Fruit fly (Drosophila melanogaster): ENCODE data around the gene mRpS18C.

dm6 chr3R:30413795-30414194, 10.0 kb upstream of the mRpS18C start:
- TF ChIP-seq CTCF (optimal IDR thresholded peaks at IDR 0.05) (no peak), CG8478 (optimal IDR thresholded peaks at IDR 0.05) (no peak)

Measured in S2 (cell line).